Fruit fly (Drosophila melanogaster) whole organism, larva: ENCODE results near the gene Vps15.

Experiments used
- noc ChIP-seq: fragments of 200-800 bp; sonication (Bioruptor generic); optimal IDR thresholded peaks from 3 replicates; lab custom pipeline; 2019; ENCODE audit warnings: missing biosample characterization, mild to moderate bottlenecking, missing genetic modification characterization, moderate library complexity

Gene Vps15

DNA sequence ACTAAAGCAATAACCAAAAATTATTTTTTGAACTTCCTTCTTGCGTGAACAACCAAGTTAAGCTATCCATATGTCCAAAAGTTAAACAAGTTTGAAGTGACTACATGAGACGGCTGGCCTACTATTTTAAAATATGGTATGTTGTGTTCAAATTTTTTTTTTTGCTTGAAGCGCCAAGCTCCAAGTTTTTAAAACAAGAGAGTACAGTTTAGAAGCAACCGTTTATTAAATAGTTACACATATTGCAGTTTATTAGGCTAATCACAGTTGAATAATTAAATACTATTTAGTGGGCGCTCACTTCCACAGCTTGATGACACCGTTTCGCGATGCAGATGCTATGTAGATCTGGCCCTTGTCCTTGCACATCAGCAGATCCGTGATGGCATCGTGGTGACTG, 5.1 kb downstream of the Vps15 start, which contains the start of gene D1:
D1 (minus strand) TSS at position 101 of the 400 bp plus-strand sequence.
- no peak for TF ChIP-seq noc (tag; lab: Kevin White, UChicago)

DNA sequence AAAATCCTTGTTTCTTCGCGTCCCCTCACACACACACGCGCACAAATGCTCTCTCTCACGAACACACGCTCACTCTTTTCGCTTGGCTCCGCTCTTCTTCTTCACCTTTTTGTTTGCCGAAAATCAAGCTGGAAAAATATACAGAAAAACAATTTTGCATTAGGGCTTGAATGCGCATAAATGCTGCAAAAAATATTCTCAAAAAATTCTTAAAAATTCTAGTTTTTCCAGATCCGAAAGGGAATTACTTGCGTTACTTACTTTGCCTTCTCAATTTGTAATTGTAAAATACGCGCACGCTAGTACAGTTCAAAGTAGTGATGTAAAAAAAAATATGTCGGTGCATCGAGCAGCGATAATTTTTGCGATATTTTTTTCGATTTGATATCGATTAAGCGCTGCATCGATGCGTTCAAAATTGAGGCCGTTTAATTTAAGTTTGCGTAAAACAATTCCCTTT, 5.7 kb downstream of the Vps15 start:
- TF ChIP-seq noc (tag; lab: Kevin White, UChicago): no peak

DNA sequence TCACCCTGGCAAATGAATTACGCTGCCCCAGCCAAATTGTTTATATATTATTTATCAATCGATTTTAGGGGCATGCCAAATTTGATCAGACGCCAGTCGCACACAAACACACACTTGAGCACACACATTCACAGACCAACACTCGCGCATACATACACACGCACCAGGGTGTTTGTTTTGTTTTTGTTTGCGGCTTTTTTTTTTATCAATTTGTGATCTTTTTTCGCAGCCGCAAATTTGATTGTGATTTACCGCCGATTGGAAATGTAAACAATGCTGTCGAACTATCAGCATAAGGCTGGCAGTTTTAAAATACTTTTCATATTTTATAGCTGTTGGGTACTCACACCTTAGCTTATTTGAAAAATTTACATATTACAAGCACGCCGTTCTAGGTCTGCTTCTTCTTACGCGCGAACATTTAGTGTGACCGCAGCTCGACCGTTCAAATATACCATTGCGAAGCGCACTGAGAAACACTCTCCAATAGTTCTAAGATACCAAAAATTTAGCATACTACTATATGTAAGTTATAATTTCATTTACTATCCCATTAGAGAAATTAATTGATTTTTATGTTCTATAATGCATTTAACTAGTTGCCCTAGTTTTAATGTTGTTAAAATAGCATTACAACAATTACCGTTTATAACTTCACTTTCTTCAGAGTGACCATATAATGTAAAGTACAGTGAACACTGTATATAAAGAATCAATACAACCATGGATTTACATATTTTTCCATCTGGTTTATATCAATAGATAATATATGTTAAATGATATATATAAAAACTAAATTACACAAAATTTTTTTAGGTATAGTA, 8.2 kb downstream of the Vps15 start, which contains the start of gene pum:
pum (minus strand) TSS at position 415 of the 824 bp plus-strand sequence.
- peak; percentile 58 for TF ChIP-seq noc (tag; lab: Kevin White, UChicago)

DNA sequence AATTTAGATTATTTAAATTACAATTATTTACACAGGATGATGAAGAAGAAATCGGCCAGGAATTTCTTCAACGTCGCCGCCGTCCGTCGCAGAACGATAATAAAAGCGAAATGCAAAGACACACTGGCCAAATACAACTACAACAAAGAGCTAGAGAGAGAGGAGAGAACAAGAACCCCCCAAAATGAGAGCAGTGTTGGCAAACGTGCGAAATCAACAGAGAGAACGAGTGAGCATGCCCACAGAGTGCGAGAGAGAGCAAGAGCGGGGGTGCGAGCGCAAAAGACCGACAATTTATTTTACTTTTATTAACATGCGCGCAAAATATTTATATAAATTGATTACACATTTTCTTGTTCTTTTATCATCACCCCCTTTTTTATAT, 8.8 kb downstream of the Vps15 start:
- TF ChIP-seq noc (tag; lab: Kevin White, UChicago): no peak

dm6 chr3R:9236070-9236492, 9.6 kb downstream of the Vps15 start:
- TF ChIP-seq noc (tag; lab: Kevin White, UChicago): no peak

- TF ChIP-seq noc (tag; lab: Kevin White, UChicago): no peak
Observed at dm6 chr3R:9234756-9235255, 10.9 kb downstream of the Vps15 start.

DNA sequence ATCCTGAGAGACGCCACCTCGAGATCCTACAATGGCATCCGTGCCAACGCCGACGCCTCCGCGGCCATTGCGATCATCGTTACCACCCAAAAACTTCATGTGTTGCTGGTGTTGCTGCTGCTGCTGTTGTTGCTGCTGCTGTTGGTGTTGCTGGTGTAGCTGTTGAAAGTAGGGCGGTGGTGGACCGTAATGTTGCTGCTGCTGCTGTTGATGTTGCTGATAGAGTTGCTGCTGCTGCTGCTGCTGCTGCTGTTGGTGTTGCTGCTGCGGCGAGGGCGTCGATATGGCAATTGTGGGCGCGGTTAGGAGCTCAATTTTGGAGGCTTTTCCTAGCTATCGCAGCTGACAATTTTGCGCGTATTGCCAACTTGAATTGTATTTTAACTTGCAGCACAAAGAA, 11.9 kb downstream of the Vps15 start:
- TF ChIP-seq noc (tag; lab: Kevin White, UChicago): no peak

DNA sequence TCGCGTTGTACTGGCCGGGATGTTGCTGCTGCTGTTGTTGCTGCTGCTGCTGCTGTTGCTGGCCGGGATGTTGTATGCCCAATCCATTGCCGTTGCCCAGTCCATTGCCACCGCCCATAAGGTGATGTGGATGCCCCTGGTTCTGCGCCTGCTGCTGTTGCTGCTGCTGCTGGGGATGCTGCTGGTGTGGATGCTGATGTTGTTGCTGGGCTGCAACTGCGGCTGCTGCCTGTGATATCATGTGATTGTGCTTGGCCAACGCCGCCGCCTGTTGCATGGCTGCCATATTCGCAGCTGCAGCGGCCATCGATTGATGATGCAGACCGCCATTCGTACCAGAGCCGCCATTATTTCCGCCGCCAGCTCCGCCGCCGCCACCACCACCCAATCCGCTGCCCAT, 13.3 kb downstream of the Vps15 start:
- no peak for TF ChIP-seq noc (tag; lab: Kevin White, UChicago)

DNA sequence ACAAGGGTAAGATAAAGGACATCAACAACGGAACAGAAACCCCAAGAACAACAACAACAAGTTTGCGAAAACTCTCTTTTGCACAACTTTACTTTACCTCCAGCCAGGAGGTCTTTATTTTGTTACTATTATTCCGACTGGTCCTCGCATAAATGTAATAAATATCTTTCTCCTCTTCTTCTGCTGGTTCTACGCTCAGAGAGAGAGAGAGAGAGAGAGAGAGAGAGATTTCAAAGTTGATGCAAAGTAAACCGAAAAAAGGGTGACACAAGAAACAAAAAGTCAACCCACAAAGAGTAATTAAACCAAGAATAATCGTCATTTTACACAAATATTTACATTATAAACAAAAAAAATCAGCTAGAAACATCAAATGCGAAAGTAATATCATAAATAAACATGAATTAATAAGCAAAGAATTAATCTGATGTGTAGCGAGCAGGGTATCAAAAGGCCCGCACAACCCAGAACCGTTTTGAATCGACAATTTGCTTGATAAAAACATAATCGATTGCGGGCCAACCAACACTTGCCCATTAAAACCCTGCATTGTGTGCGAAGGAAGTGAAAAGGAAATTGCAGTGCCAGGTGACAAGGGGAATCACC, 15.6 kb downstream of the Vps15 start:
- no peak for TF ChIP-seq noc (tag; lab: Kevin White, UChicago)

- peak; percentile 33 for TF ChIP-seq noc (tag; lab: Kevin White, UChicago)
Observed at dm6 chr3R:9229075-9229835, 16.4 kb downstream of the Vps15 start.

DNA sequence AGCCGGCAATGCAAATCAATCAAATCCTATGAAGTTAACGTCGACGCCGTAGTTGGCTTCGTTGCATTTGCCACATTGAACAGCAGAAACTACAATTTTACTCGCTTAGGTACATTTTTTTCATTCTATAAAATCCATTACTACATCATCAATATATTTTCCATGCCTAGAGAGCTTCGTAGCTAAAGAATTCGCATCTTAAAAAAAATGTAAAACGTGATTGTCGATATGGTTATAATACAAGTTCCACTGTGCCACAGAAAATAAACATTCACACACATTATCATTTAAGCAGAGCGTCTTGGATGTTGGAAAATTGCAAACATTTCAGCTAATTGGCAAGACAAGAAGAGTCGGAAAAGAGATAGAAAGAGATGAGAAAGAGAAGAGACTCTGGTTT, 17.7 kb downstream of the Vps15 start:
- no peak for TF ChIP-seq noc (tag; lab: Kevin White, UChicago)

- TF ChIP-seq noc (tag; lab: Kevin White, UChicago): peak; percentile 91
Observed at dm6 chr3R:9227330-9227729, 18.3 kb downstream of the Vps15 start.

- TF ChIP-seq noc (tag; lab: Kevin White, UChicago): no peak
Observed at dm6 chr3R:9226701-9227313, 18.9 kb downstream of the Vps15 start.

dm6 chr3R:9226146-9226545, 19.5 kb downstream of the Vps15 start:
- TF ChIP-seq noc (tag; lab: Kevin White, UChicago): no peak

DNA sequence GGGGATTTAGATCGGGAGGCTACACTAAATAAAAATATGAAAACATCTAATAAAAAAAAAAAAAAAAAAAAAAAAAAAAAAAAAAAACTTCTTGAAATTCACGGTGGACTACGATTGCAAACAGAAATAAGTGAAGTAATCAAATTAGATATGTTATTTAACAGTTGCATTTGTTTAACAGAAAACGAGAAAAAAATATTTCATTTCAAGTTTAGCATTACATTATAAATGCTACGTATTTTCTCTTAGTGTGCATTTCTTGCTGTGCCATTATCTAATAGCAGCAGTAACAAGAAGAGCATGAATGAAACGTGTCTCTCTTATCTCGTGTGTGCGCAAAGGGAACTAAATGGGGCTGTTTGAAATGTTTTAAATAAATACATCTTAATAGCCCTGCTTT, 20.9 kb downstream of the Vps15 start:
- no peak for TF ChIP-seq noc (tag; lab: Kevin White, UChicago)
